Worm (Caenorhabditis elegans) whole organism, L4/young adult: ENCODE measurements around the gene cest-35.1.

ENCODE experiments used
- W03F9.2 ChIP-seq: fragments of 150-350 bp; optimal IDR thresholded peaks from 2 replicates; lab custom pipeline; 2014; ENCODE audit warnings: missing biosample characterization, missing genetic modification characterization
- dao-5 ChIP-seq: sonication (generic microtip); optimal IDR thresholded peaks from 2 replicates; lab custom pipeline; 2016; ENCODE audit warnings: missing genotype, missing genetic modification characterization, moderate library complexity, missing compliant biosample characterization
- him-1 ChIP-seq: sonication (generic microtip); optimal IDR thresholded peaks from 2 replicates; lab custom pipeline; 2016; ENCODE audit warnings: missing genotype, missing genetic modification reagents, missing genetic modification characterization, missing compliant biosample characterization

cest-35.1 gene

ce11 chrV:5200188-5200587, 42.7 kb downstream of the cest-35.1 start:
- no peak for TF ChIP-seq W03F9.2 (tag; lab: Kevin White, UChicago)
- no peak for TF ChIP-seq him-1 (tag; lab: Kevin White, UChicago)
- TF ChIP-seq dao-5 (tag; lab: Kevin White, UChicago): no peak

DNA sequence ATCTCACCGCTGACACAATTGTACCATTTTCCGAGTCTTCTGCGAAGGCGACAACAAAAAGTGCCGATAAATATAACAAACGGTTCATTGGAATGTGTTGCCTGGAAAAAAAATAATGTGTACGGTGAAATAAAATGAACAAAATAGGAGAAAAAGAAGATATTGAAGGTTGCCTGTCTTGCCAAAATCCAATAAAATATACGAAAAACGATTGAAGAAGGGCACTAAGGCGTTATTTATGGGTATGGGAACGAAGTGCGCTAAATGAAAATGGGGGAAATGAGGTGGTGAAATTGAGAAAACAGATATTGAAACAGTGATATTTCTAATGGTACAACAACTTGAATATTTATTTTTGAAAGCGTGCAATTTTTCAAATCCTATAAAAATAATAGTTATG, 44.7 kb downstream of the cest-35.1 start, which contains the start of gene Y47A7.2:
Gene Y47A7.2 (minus strand): TSS at position 101 of the 400 bp plus-strand sequence.
- TF ChIP-seq dao-5 (tag; lab: Kevin White, UChicago) (no peak), him-1 (tag; lab: Kevin White, UChicago) (no peak), W03F9.2 (tag; lab: Kevin White, UChicago) (no peak)

- TF ChIP-seq dao-5 (tag; lab: Kevin White, UChicago) (no peak), him-1 (tag; lab: Kevin White, UChicago) (no peak), W03F9.2 (tag; lab: Kevin White, UChicago) (no peak)
These were observed 48.4 kb downstream of the cest-35.1 start, which contains the start of gene abu-8 for ce11 chrV:5194508-5194907. TSS of gene abu-8 (minus strand) at chrV:5194608.

- no peak for TF ChIP-seq him-1 (tag; lab: Kevin White, UChicago)
- TF ChIP-seq W03F9.2 (tag; lab: Kevin White, UChicago): no peak
- no peak for TF ChIP-seq dao-5 (tag; lab: Kevin White, UChicago)
These were observed 50.4 kb downstream of the cest-35.1 start, which contains the start of gene C03A7.13 for ce11 chrV:5192501-5192900. TSS of gene C03A7.13 (minus strand) at chrV:5192543.
